Worm (Caenorhabditis elegans): Measurements from ENCODE around the gene gst-44.

DNA sequence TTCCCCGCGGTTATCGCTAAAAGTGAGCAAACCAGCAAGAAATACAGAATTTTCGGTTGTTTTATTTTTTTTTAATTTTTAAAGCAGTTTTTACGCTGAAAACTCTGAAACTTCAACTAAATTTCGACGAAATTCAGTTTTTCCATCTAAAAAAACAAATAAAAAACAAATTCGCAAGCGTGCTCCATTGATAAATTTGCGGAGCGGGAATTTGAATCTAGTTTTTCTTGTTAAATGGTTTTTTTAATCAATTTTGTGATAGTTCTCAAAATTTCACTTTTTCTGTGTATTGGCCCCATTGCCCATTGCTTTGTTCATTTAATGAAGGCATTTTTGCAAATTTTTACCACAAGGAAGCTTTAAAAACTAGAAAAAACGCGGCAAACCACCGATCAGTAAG, 33.9 kb upstream of the gst-44 start:
- TF ChIP-seq him-1 (tag; optimal IDR thresholded peaks at IDR 0.05) (no peak), dao-5 (tag; optimal IDR thresholded peaks at IDR 0.05) (no peak)

Data from whole organism, L4/young adult.